Fruit fly (Drosophila melanogaster): ENCODE results near the gene Smr.

Smr gene

DNA sequence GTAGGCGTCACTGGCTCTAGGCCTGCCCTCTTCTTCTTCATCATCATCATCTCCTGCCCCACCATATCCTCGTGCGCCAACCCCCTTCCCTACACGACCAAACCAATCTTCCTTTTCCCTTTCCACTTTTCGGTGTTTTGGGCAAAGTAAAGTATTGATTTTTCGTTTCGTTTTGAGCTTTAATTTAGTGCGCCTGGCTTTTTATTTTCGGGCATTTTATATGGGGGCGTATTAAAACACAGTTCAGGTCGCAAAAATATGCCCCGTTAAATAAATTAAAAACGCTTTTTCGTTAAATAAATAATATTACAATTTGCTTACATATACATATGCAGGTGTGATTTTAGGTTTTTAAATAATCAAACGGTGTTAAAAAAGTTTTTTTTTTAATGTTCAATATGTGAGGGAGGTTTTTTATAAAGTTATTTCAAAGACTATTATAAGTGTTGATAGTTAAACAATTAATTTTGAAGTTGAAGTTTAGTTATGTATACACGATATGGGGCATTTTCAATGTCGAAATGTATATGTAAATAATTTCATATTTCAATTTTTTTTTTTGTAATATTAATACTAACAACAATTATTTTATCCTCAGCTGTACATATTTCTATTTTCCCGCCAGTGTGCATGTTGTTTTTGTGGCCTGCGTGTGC, 4.6 kb downstream of the Smr start (continued):
- TF ChIP-seq tap (tag; optimal IDR thresholded peaks at IDR 0.05): peak; percentile 74
- peak; percentile 29 for TF ChIP-seq zen (tag; optimal IDR thresholded peaks at IDR 0.05)
- no peak for TF ChIP-seq ab (GFP tag; optimal IDR thresholded peaks at IDR 0.05)
- TF ChIP-seq B-H2 (GFP tag; optimal IDR thresholded peaks at IDR 0.05): no peak
- TF ChIP-seq CG10462 (GFP tag; optimal IDR thresholded peaks at IDR 0.05): peak; percentile 20
- no peak for TF ChIP-seq HmgD (GFP tag; optimal IDR thresholded peaks at IDR 0.05)
- TF ChIP-seq CG4328 (GFP tag; optimal IDR thresholded peaks at IDR 0.05): peak; percentile 35
- no peak for TF ChIP-seq pnt (GFP tag; optimal IDR thresholded peaks at IDR 0.05)
- TF ChIP-seq CG43689 (GFP tag; IDR thresholded peaks at IDR 0.05): 0 out of 2 replicates have a peak, but pooled peaks have one; percentile 32
- TF ChIP-seq mld (GFP tag; IDR thresholded peaks at IDR 0.05; ENCODE audit: partially characterized antibody): no peak
- no peak for TF ChIP-seq Side (GFP tag; optimal IDR thresholded peaks at IDR 0.05)
- TF ChIP-seq CG18619 (GFP tag; optimal IDR thresholded peaks at IDR 0.05): peak; percentile 77
- TF ChIP-seq bbx (GFP tag; IDR thresholded peaks at IDR 0.05; ENCODE audit: partially characterized antibody): no peak
- no peak for TF ChIP-seq gsb (GFP tag; IDR thresholded peaks at IDR 0.05)
- peak; percentile 77 for TF ChIP-seq lab (GFP tag; optimal IDR thresholded peaks at IDR 0.05)
- peak; percentile 67 for TF ChIP-seq fd3F (GFP tag; optimal IDR thresholded peaks at IDR 0.05)
- TF ChIP-seq yki (optimal IDR thresholded peaks at IDR 0.05): no peak
- TF ChIP-seq bcd (GFP tag; optimal IDR thresholded peaks at IDR 0.05): peak; percentile 79
- TF ChIP-seq nerfin-1 (tag; optimal IDR thresholded peaks at IDR 0.05): peak; percentile 62
- no peak for TF ChIP-seq CkIIα-i1 (GFP tag; IDR thresholded peaks at IDR 0.05)
- TF ChIP-seq chm (GFP tag; IDR thresholded peaks at IDR 0.05): no peak
- TF ChIP-seq Atf3 (GFP tag; optimal IDR thresholded peaks at IDR 0.05): no peak
- TF ChIP-seq unc-4 (GFP tag; IDR thresholded peaks at IDR 0.05; ENCODE audit: partially characterized antibody): no peak
- no peak for TF ChIP-seq Hmx (GFP tag; optimal IDR thresholded peaks at IDR 0.05)
- peak in 1 of 2 experiments; percentile 17 for TF ChIP-seq crp (GFP tag; optimal IDR thresholded peaks at IDR 0.05)
- TF ChIP-seq CG9817 (tag; optimal IDR thresholded peaks at IDR 0.05): peak; percentile 59
- peak; percentile 54 for TF ChIP-seq CG1529 (GFP tag; optimal IDR thresholded peaks at IDR 0.05)
- peak; percentile 33 to 58 for TF ChIP-seq dpn (GFP tag; optimal IDR thresholded peaks at IDR 0.05)
- no peak for TF ChIP-seq D (optimal IDR thresholded peaks at IDR 0.05)
- TF ChIP-seq D (GFP tag; optimal IDR thresholded peaks at IDR 0.05): peak; percentile 73
- TF ChIP-seq CG5245 (GFP tag; optimal IDR thresholded peaks at IDR 0.05): no peak
- no peak for TF ChIP-seq B-H1 (GFP tag; IDR thresholded peaks at IDR 0.05)
- TF ChIP-seq CG14014 (GFP tag; IDR thresholded peaks at IDR 0.05): peak; percentile 50; the same call in 1 of the 2 replicates
- no peak for TF ChIP-seq Dad (GFP tag; optimal IDR thresholded peaks at IDR 0.05)
- peak; percentile 22 for TF ChIP-seq CG12155 (GFP tag; optimal IDR thresholded peaks at IDR 0.05)
- TF ChIP-seq cas (GFP tag; IDR thresholded peaks at IDR 0.05): no peak
- peak; percentile 20 for TF ChIP-seq CG10274 (GFP tag; optimal IDR thresholded peaks at IDR 0.05)
- TF ChIP-seq Hand (GFP tag; optimal IDR thresholded peaks at IDR 0.05): peak; percentile 55
- TF ChIP-seq Dp (GFP tag; optimal IDR thresholded peaks at IDR 0.05): no peak
- TF ChIP-seq CG2199 (GFP tag; IDR thresholded peaks at IDR 0.05): no peak
- no peak for TF ChIP-seq hth (optimal IDR thresholded peaks at IDR 0.05)
- no peak for TF ChIP-seq ERR (GFP tag; optimal IDR thresholded peaks at IDR 0.05)
- peak in 1 of 3 experiments; percentile 71 for TF ChIP-seq lola (GFP tag; optimal IDR thresholded peaks at IDR 0.05)
- no peak for TF ChIP-seq Ets97D (GFP tag; optimal IDR thresholded peaks at IDR 0.05)
- TF ChIP-seq Hsf (GFP tag; optimal IDR thresholded peaks at IDR 0.05): peak; percentile 47
- TF ChIP-seq dmrt11E (tag; optimal IDR thresholded peaks at IDR 0.05): peak; percentile 58
- TF ChIP-seq CG2202 (tag; optimal IDR thresholded peaks at IDR 0.05): no peak
- TF ChIP-seq CG17186 (GFP tag; optimal IDR thresholded peaks at IDR 0.05): no peak
- no peak for TF ChIP-seq Tbp (GFP tag; optimal IDR thresholded peaks at IDR 0.05)
- no peak for TF ChIP-seq Dfd (GFP tag; optimal IDR thresholded peaks at IDR 0.05)
- TF ChIP-seq ci (GFP tag; IDR thresholded peaks at IDR 0.05): peak; percentile 48; the same call in 1 of the 3 replicates
